Fruit fly (Drosophila melanogaster) whole organism, pupa: ENCODE measurements around the gene Rgl.

Experiments used
- CG12605 ChIP-seq: fragments of 200-800 bp; sonication (Bioruptor generic); IDR thresholded peaks from 2 replicates; pipeline ENCODE4 v1.3.6; 2022; ENCODE audit warnings: missing biosample characterization, missing genetic modification characterization
- CG14655 ChIP-seq: fragments of 200-800 bp; sonication (Bioruptor generic); optimal IDR thresholded peaks from 3 replicates; lab custom pipeline; 2017; ENCODE audit warnings: mild to moderate bottlenecking, missing biosample characterization, missing genetic modification reagents, missing genetic modification characterization
- CG32121 ChIP-seq: fragments of 200-800 bp; sonication (Bioruptor generic); IDR thresholded peaks from 2 replicates; pipeline ENCODE4 v1.3.6; 2022; ENCODE audit warnings: missing biosample characterization, missing genetic modification characterization
- CG34367 ChIP-seq: fragments of 200-800 bp; sonication (Bioruptor generic); optimal IDR thresholded peaks from 2 replicates; lab custom pipeline; 2018; ENCODE audit warnings: missing biosample characterization, mild to moderate bottlenecking, missing genetic modification characterization
- CG8159 ChIP-seq: fragments of 200-800 bp; sonication (Bioruptor generic); optimal IDR thresholded peaks from 3 replicates; lab custom pipeline; 2018; ENCODE audit warnings: missing biosample characterization, mild to moderate bottlenecking, missing genetic modification characterization, moderate library complexity
- CG8301 ChIP-seq: fragments of 200-800 bp; sonication (Bioruptor generic); optimal IDR thresholded peaks from 2 replicates; lab custom pipeline; 2018; ENCODE audit warnings: missing biosample characterization, mild to moderate bottlenecking, missing genetic modification characterization
- CG9948 ChIP-seq: fragments of 200-800 bp; sonication (Bioruptor generic); optimal IDR thresholded peaks from 2 replicates; lab custom pipeline; 2018; ENCODE audit warnings: missing biosample characterization, mild to moderate bottlenecking, missing genetic modification characterization, moderate library complexity
- Pif1A ChIP-seq: fragments of 200-800 bp; sonication (Bioruptor generic); optimal IDR thresholded peaks from 3 replicates; lab custom pipeline; 2016; ENCODE audit warnings: missing biosample characterization, missing genetic modification characterization
- Pif1B ChIP-seq: fragments of 200-800 bp; sonication (Bioruptor generic); optimal IDR thresholded peaks from 3 replicates; lab custom pipeline; 2016; ENCODE audit warnings: missing biosample characterization, missing genetic modification characterization
- Snoo ChIP-seq: fragments of 200-800 bp; sonication (Bioruptor generic); optimal IDR thresholded peaks from 3 replicates; lab custom pipeline; 2017; ENCODE audit warnings: missing biosample characterization, mild to moderate bottlenecking, missing genetic modification characterization, inconsistent platforms
- fd96Ca ChIP-seq: fragments of 200-800 bp; sonication (Bioruptor generic); IDR thresholded peaks from 3 replicates; pipeline ENCODE4 v1.3.6; 2022; ENCODE audit warnings: missing biosample characterization, missing genetic modification characterization
- gl ChIP-seq: fragments of 200-800 bp; sonication (Bioruptor generic); optimal IDR thresholded peaks from 2 replicates; lab custom pipeline; 2018; ENCODE audit warnings: missing biosample characterization, mild to moderate bottlenecking, missing genetic modification characterization
- rn ChIP-seq: fragments of 200-800 bp; sonication (Bioruptor generic); IDR thresholded peaks from 2 replicates; pipeline ENCODE4 v1.3.6; 2022; ENCODE audit warnings: missing biosample characterization, missing genetic modification characterization

Gene Rgl

DNA sequence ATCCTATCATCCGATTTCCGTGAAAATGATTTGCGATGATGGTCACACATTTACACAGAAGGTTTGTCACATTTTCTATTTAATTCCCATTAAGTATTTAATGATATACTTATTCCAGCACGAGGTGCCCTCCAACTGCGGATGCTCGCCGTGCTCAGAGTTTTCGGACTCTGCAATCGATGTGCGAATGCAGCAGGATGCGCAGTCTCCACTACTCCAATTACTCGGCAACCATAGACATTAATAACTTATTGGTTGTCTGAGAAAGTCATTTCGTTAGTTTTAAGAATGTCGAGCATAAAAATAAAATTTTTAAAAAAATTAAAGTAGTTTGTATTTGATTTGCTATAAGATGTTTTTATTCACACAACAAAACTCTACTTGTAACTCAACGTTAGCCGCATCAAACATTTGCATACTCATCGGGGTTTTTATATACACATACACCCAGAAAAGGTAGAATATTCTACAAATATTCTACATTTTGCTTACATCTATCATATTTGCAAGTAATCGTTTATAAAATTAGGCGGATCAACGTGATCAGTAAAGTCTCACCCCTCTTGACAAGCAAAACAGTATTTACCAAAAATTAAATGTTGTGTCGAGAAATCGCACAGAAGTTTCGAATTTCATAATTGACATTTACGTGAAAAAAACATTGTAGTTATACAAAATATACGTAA, 65.3 kb downstream of the Rgl start:
- TF ChIP-seq Snoo (tag; lab: Kevin White, UChicago) (no peak), CG34367 (no peak), rn (GFP tag; lab: Robert Waterston, UW) (no peak), fd96Ca (GFP tag; lab: Robert Waterston, UW) (no peak), CG9948 (tag; lab: Kevin White, UChicago) (no peak), Pif1B (no peak), Pif1A (GFP tag; lab: Kevin White, UChicago) (no peak), CG8159 (tag; lab: Kevin White, UChicago) (no peak), gl (tag; lab: Kevin White, UChicago) (no peak), CG12605 (GFP tag; lab: Robert Waterston, UW) (no peak), CG32121 (GFP tag; lab: Robert Waterston, UW) (no peak), CG14655 (GFP tag; lab: Kevin White, UChicago) (no peak), CG8301 (tag; lab: Kevin White, UChicago) (no peak)
- TF ChIP-seq, all 21 proteins: peak for 0
